In genomic region chr2L:14685637-14686232, dm6 we compare ENCODE assay signal across 1 fruit fly cellular context.
A peak's percentile ranks its signal among the peaks of the same experiment; 100 is the strongest.
TF ChIP-seq lines count a peak whose summit lies in the region.

No protein-coding gene starts in this region.

TF ChIP-seq in whole organism, embryonic, 481 proteins besides CTCF, POLR2A, EP300 and RAD21 (continued from another document and continues in another):
- TF ChIP-seq CG6791 (GFP tag; IDR thresholded peaks at IDR 0.05; lab: Robert Waterston, UW; ENCODE audit: partially characterized antibody) (no peak), CG34376 (GFP tag; optimal IDR thresholded peaks at IDR 0.05; lab: Kevin White, UChicago) (peak; percentile 80), Ada2b (GFP tag; IDR thresholded peaks at IDR 0.05; lab: Robert Waterston, UW) (peak; percentile 53; the same call in 1 of the 2 replicates), jigr1 (GFP tag; IDR thresholded peaks at IDR 0.05; lab: Robert Waterston, UW) (no peak), sna (GFP tag; IDR thresholded peaks at IDR 0.05; lab: Robert Waterston, UW; ENCODE audit: partially characterized antibody) (no peak), slbo (GFP tag; IDR thresholded peaks at IDR 0.05; lab: Robert Waterston, UW) (peak; percentile 62), ssp (GFP tag; IDR thresholded peaks at IDR 0.05; lab: Robert Waterston, UW) (peak; percentile 29; the same call in 1 of the 2 replicates), CG31365 (tag; optimal IDR thresholded peaks at IDR 0.05; lab: Kevin White, UChicago) (peak; percentile 84), chn (GFP tag; optimal IDR thresholded peaks at IDR 0.05; lab: Kevin White, UChicago) (peak; percentile 58), Six4 (GFP tag; optimal IDR thresholded peaks at IDR 0.05; lab: Kevin White, UChicago) (peak; percentile 78), jing (GFP tag; optimal IDR thresholded peaks at IDR 0.05; lab: Kevin White, UChicago) (peak; percentile 35), vfl (GFP tag; optimal IDR thresholded peaks at IDR 0.05; lab: Kevin White, UChicago) (peak; percentile 69), CG10979 (tag; optimal IDR thresholded peaks at IDR 0.05; lab: Kevin White, UChicago) (peak; percentile 62), E2f1 (GFP tag; IDR thresholded peaks at IDR 0.05; lab: Robert Waterston, UW) (peak; percentile 71; the same call in 1 of the 2 replicates), CG8924 (tag; optimal IDR thresholded peaks at IDR 0.05; lab: Kevin White, UChicago) (peak; percentile 76), ap (GFP tag; IDR thresholded peaks at IDR 0.05; lab: Robert Waterston, UW) (no peak), CG6272 (GFP tag; IDR thresholded peaks at IDR 0.05; lab: Robert Waterston, UW) (no peak), CG13296 (GFP tag; optimal IDR thresholded peaks at IDR 0.05; lab: Kevin White, UChicago) (peak; percentile 85), CG6254 (GFP tag; optimal IDR thresholded peaks at IDR 0.05; lab: Kevin White, UChicago) (peak; percentile 76), CG3726 (GFP tag; IDR thresholded peaks at IDR 0.05; lab: Robert Waterston, UW) (peak; percentile 17; the same call in 1 of the 3 replicates), tio (GFP tag; optimal IDR thresholded peaks at IDR 0.05; lab: Kevin White, UChicago) (peak; percentile 82), CG4707 (GFP tag; optimal IDR thresholded peaks at IDR 0.05; lab: Kevin White, UChicago) (peak; percentile 91), CG12391 (tag; optimal IDR thresholded peaks at IDR 0.05; lab: Kevin White, UChicago) (peak; percentile 70), CG7786 (GFP tag; optimal IDR thresholded peaks at IDR 0.05; lab: Kevin White, UChicago) (peak; percentile 87), gcm2 (GFP tag; optimal IDR thresholded peaks at IDR 0.05; lab: Kevin White, UChicago) (peak; percentile 69), CG11695 (GFP tag; IDR thresholded peaks at IDR 0.05; lab: Robert Waterston, UW) (peak; percentile 84; the same call in 2 of the 3 replicates), CG7556 (GFP tag; optimal IDR thresholded peaks at IDR 0.05; lab: Kevin White, UChicago) (peak; percentile 88), CG4730 (GFP tag; IDR thresholded peaks at IDR 0.05; lab: Robert Waterston, UW) (0 out of 2 replicates have a peak, but pooled peaks have one; percentile 25), CG10147 (GFP tag; optimal IDR thresholded peaks at IDR 0.05; lab: Kevin White, UChicago) (peak; percentile 59), C15 (GFP tag; IDR thresholded peaks at IDR 0.05; lab: Robert Waterston, UW) (peak; percentile 40; the same call in 1 of the 3 replicates), CG10274 (GFP tag; optimal IDR thresholded peaks at IDR 0.05; lab: Kevin White, UChicago) (peak; percentile 68), Hr39 (optimal IDR thresholded peaks at IDR 0.05; lab: Kevin White, UChicago) (no peak), nerfin-1 (tag; optimal IDR thresholded peaks at IDR 0.05; lab: Kevin White, UChicago) (peak; percentile 81), CG34422 (GFP tag; IDR thresholded peaks at IDR 0.05; lab: Robert Waterston, UW) (peak; percentile 41; the same call in 1 of the 3 replicates), Jarid2 (GFP tag; optimal IDR thresholded peaks at IDR 0.05; lab: Kevin White, UChicago) (peak; percentile 76), crp (GFP tag; optimal IDR thresholded peaks at IDR 0.05; lab: Kevin White, UChicago) (peak in 1 of 2 experiments; percentile 15), dmrt99B (tag; optimal IDR thresholded peaks at IDR 0.05; lab: Kevin White, UChicago) (peak; percentile 72), klu (GFP tag; IDR thresholded peaks at IDR 0.05; lab: Robert Waterston, UW) (peak; percentile 30; the same call in 1 of the 2 replicates), CG8765 (GFP tag; IDR thresholded peaks at IDR 0.05; lab: Robert Waterston, UW) (no peak), unpg (GFP tag; optimal IDR thresholded peaks at IDR 0.05; lab: Kevin White, UChicago) (peak; percentile 79), Dfd (GFP tag; optimal IDR thresholded peaks at IDR 0.05; lab: Kevin White, UChicago) (no peak), caup (GFP tag; optimal IDR thresholded peaks at IDR 0.05; lab: Kevin White, UChicago; ENCODE audit: severe bottlenecking) (peak; percentile 95), CrebB (tag; optimal IDR thresholded peaks at IDR 0.05; lab: Kevin White, UChicago) (peak; percentile 90), CG12942 (GFP tag; optimal IDR thresholded peaks at IDR 0.05; lab: Kevin White, UChicago) (peak; percentile 74), fd102C (GFP tag; optimal IDR thresholded peaks at IDR 0.05; lab: Kevin White, UChicago) (peak; percentile 51), kay (GFP tag; optimal IDR thresholded peaks at IDR 0.05; lab: Kevin White, UChicago) (peak; percentile 84), oc (tag; optimal IDR thresholded peaks at IDR 0.05; lab: Kevin White, UChicago) (peak; percentile 82), Pdp1 (GFP tag; optimal IDR thresholded peaks at IDR 0.05; lab: Kevin White, UChicago) (peak; percentile 71 to 76), CoRest (tag; optimal IDR thresholded peaks at IDR 0.05; lab: Kevin White, UChicago) (peak; percentile 72), CG3163 (GFP tag; optimal IDR thresholded peaks at IDR 0.05; lab: Kevin White, UChicago) (peak; percentile 74), ranshi (GFP tag; IDR thresholded peaks at IDR 0.05; lab: Robert Waterston, UW) (peak; percentile 61; the same call in 1 of the 2 replicates), lov (optimal IDR thresholded peaks at IDR 0.05; lab: Kevin White, UChicago) (no peak), lov (GFP tag; IDR thresholded peaks at IDR 0.05; lab: Robert Waterston, UW) (no peak), CG1024 (GFP tag; IDR thresholded peaks at IDR 0.05; lab: Robert Waterston, UW) (peak; percentile 89), NfI (GFP tag; optimal IDR thresholded peaks at IDR 0.05; lab: Kevin White, UChicago) (peak; percentile 68), wor (GFP tag; IDR thresholded peaks at IDR 0.05; lab: Robert Waterston, UW) (no peak), CG12104 (GFP tag; optimal IDR thresholded peaks at IDR 0.05; lab: Kevin White, UChicago) (peak; percentile 86), abd-A (tag; optimal IDR thresholded peaks at IDR 0.05; lab: Kevin White, UChicago) (peak; percentile 28), Hey (tag; optimal IDR thresholded peaks at IDR 0.05; lab: Kevin White, UChicago) (peak; percentile 88), insv (GFP tag; optimal IDR thresholded peaks at IDR 0.05; lab: Kevin White, UChicago) (peak in 1 of 2 experiments; percentile 70), B-H2 (GFP tag; optimal IDR thresholded peaks at IDR 0.05; lab: Kevin White, UChicago) (peak; percentile 74), lbe (GFP tag; optimal IDR thresholded peaks at IDR 0.05; lab: Kevin White, UChicago) (peak; percentile 90), Med (GFP tag; lab: Kevin White, UChicago) (peak; percentile 99), gcm (GFP tag; optimal IDR thresholded peaks at IDR 0.05; lab: Kevin White, UChicago) (peak; percentile 81), CG17385 (GFP tag; optimal IDR thresholded peaks at IDR 0.05; lab: Kevin White, UChicago) (peak; percentile 66), Vsx1 (GFP tag; optimal IDR thresholded peaks at IDR 0.05; lab: Kevin White, UChicago) (peak; percentile 90), CG10565 (GFP tag; optimal IDR thresholded peaks at IDR 0.05; lab: Kevin White, UChicago) (peak; percentile 46), CG7987 (GFP tag; optimal IDR thresholded peaks at IDR 0.05; lab: Kevin White, UChicago) (peak; percentile 96), Gug (GFP tag; IDR thresholded peaks at IDR 0.05; lab: Robert Waterston, UW) (no peak; the same call in 3 of the 4 replicates), lola (GFP tag; optimal IDR thresholded peaks at IDR 0.05; lab: Kevin White, UChicago) (peak in 1 of 3 experiments; percentile 52), pfk (GFP tag; optimal IDR thresholded peaks at IDR 0.05; lab: Kevin White, UChicago) (peak; percentile 73), CG8944 (GFP tag; optimal IDR thresholded peaks at IDR 0.05; lab: Kevin White, UChicago) (peak; percentile 85), CG5245 (GFP tag; optimal IDR thresholded peaks at IDR 0.05; lab: Kevin White, UChicago) (peak; percentile 73), da (GFP tag; optimal IDR thresholded peaks at IDR 0.05; lab: Kevin White, UChicago) (peak; percentile 63), cg (GFP tag; optimal IDR thresholded peaks at IDR 0.05; lab: Kevin White, UChicago) (no peak), CG4328 (GFP tag; optimal IDR thresholded peaks at IDR 0.05; lab: Kevin White, UChicago) (peak; percentile 92), CG18599 (GFP tag; optimal IDR thresholded peaks at IDR 0.05; lab: Kevin White, UChicago) (peak; percentile 97), onecut (GFP tag; IDR thresholded peaks at IDR 0.05; lab: Robert Waterston, UW) (peak; percentile 84), nerfin-2 (GFP tag; IDR thresholded peaks at IDR 0.05; lab: Robert Waterston, UW; ENCODE audit: partially characterized antibody) (no peak), br (optimal IDR thresholded peaks at IDR 0.05; lab: Kevin White, UChicago) (no peak), CG17802 (tag; optimal IDR thresholded peaks at IDR 0.05; lab: Kevin White, UChicago) (peak; percentile 32), nau (GFP tag; optimal IDR thresholded peaks at IDR 0.05; lab: Kevin White, UChicago) (peak; percentile 96), Lim3 (GFP tag; IDR thresholded peaks at IDR 0.05; lab: Robert Waterston, UW) (no peak), Side (GFP tag; optimal IDR thresholded peaks at IDR 0.05; lab: Kevin White, UChicago) (peak; percentile 91), CG13775 (GFP tag; optimal IDR thresholded peaks at IDR 0.05; lab: Kevin White, UChicago) (peak; percentile 65), pita (GFP tag; optimal IDR thresholded peaks at IDR 0.05; lab: Kevin White, UChicago) (no peak), gt (GFP tag; IDR thresholded peaks at IDR 0.05; lab: Robert Waterston, UW) (no peak), CG10321 (GFP tag; IDR thresholded peaks at IDR 0.05; lab: Robert Waterston, UW) (peak; percentile 59), croc (GFP tag; conservative IDR thresholded peaks at IDR 0.05; lab: Robert Waterston, UW) (no peak), eyg (GFP tag; optimal IDR thresholded peaks at IDR 0.05; lab: Kevin White, UChicago) (peak; percentile 94), unc-4 (GFP tag; IDR thresholded peaks at IDR 0.05; lab: Robert Waterston, UW; ENCODE audit: partially characterized antibody) (no peak), hb (GFP tag; IDR thresholded peaks at IDR 0.05; lab: Robert Waterston, UW; ENCODE audit: partially characterized antibody) (no peak), az2 (GFP tag; optimal IDR thresholded peaks at IDR 0.05; lab: Kevin White, UChicago) (peak; percentile 45), prd (optimal IDR thresholded peaks at IDR 0.05; lab: Kevin White, UChicago) (no peak), prd (GFP tag; IDR thresholded peaks at IDR 0.05; lab: Robert Waterston, UW) (peak; percentile 55; the same call in 2 of the 3 replicates), ci (GFP tag; IDR thresholded peaks at IDR 0.05; lab: Robert Waterston, UW) (peak; percentile 89; the same call in 2 of the 3 replicates), CG7839 (tag; optimal IDR thresholded peaks at IDR 0.05; lab: Kevin White, UChicago) (peak; percentile 60), Camta (GFP tag; optimal IDR thresholded peaks at IDR 0.05; lab: Kevin White, UChicago) (peak; percentile 89), YL-1 (GFP tag; optimal IDR thresholded peaks at IDR 0.05; lab: Kevin White, UChicago) (peak; percentile 81), usp (GFP tag; optimal IDR thresholded peaks at IDR 0.05; lab: Kevin White, UChicago) (no peak), CG6765 (GFP tag; optimal IDR thresholded peaks at IDR 0.05; lab: Kevin White, UChicago) (peak; percentile 89), knrl (GFP tag; IDR thresholded peaks at IDR 0.05; lab: Robert Waterston, UW; ENCODE audit: partially characterized antibody) (no peak), cato (GFP tag; optimal IDR thresholded peaks at IDR 0.05; lab: Kevin White, UChicago; ENCODE audit: borderline replicate concordance) (peak; percentile 52), ind (GFP tag; optimal IDR thresholded peaks at IDR 0.05; lab: Kevin White, UChicago) (peak; percentile 37), CG11398 (GFP tag; optimal IDR thresholded peaks at IDR 0.05; lab: Kevin White, UChicago) (peak; percentile 96), lilli (GFP tag; optimal IDR thresholded peaks at IDR 0.05; lab: Kevin White, UChicago) (peak; percentile 76), Opbp (GFP tag; IDR thresholded peaks at IDR 0.05; lab: Robert Waterston, UW; ENCODE audit: partially characterized antibody) (no peak), Meics (GFP tag; optimal IDR thresholded peaks at IDR 0.05; lab: Kevin White, UChicago) (peak; percentile 90), CG1647 (GFP tag; optimal IDR thresholded peaks at IDR 0.05; lab: Kevin White, UChicago) (peak; percentile 93), Mrtf (GFP tag; IDR thresholded peaks at IDR 0.05; lab: Robert Waterston, UW) (no peak), CG3281 (GFP tag; optimal IDR thresholded peaks at IDR 0.05; lab: Kevin White, UChicago) (peak; percentile 91), B-H1 (GFP tag; IDR thresholded peaks at IDR 0.05; lab: Robert Waterston, UW) (peak; percentile 59; the same call in 1 of the 3 replicates), sim (GFP tag; IDR thresholded peaks at IDR 0.05; lab: Robert Waterston, UW) (peak; percentile 84), Myb (GFP tag; optimal IDR thresholded peaks at IDR 0.05; lab: Kevin White, UChicago) (peak; percentile 58), Tbp (GFP tag; optimal IDR thresholded peaks at IDR 0.05; lab: Kevin White, UChicago) (no peak), en (GFP tag; optimal IDR thresholded peaks at IDR 0.05; lab: Kevin White, UChicago) (peak; percentile 71), CG12299 (tag; optimal IDR thresholded peaks at IDR 0.05; lab: Kevin White, UChicago) (peak; percentile 87), zen (tag; optimal IDR thresholded peaks at IDR 0.05; lab: Kevin White, UChicago) (no peak), CG4282 (GFP tag; optimal IDR thresholded peaks at IDR 0.05; lab: Kevin White, UChicago) (peak; percentile 86), NFAT (GFP tag; IDR thresholded peaks at IDR 0.05; lab: Robert Waterston, UW) (peak; percentile 74), CG9797 (GFP tag; optimal IDR thresholded peaks at IDR 0.05; lab: Kevin White, UChicago) (peak; percentile 36), CG17612 (GFP tag; IDR thresholded peaks at IDR 0.05; lab: Robert Waterston, UW) (peak; percentile 73), CG4854 (GFP tag; optimal IDR thresholded peaks at IDR 0.05; lab: Kevin White, UChicago) (peak; percentile 92), otp (GFP tag; IDR thresholded peaks at IDR 0.05; lab: Robert Waterston, UW) (peak; percentile 88), H2.0 (GFP tag; IDR thresholded peaks at IDR 0.05; lab: Robert Waterston, UW) (peak; percentile 56), CG3407 (GFP tag; optimal IDR thresholded peaks at IDR 0.05; lab: Kevin White, UChicago) (peak; percentile 93), Gsc (GFP tag; IDR thresholded peaks at IDR 0.05; lab: Robert Waterston, UW) (no peak), Hmx (GFP tag; optimal IDR thresholded peaks at IDR 0.05; lab: Kevin White, UChicago) (no peak), gro (GFP tag; optimal IDR thresholded peaks at IDR 0.05; lab: Kevin White, UChicago) (peak; percentile 92), h (optimal IDR thresholded peaks at IDR 0.05; lab: Kevin White, UChicago) (no peak)
